Worm (Caenorhabditis elegans) whole organism, L1 larva: ENCODE results near the gene M02D8.6.
A peak's percentile ranks its signal among the peaks of the same experiment; 100 is the strongest.

Experiments
- C04F5.9 ChIP-seq: sonication (generic microtip); optimal IDR thresholded peaks from 2 replicates; lab custom pipeline; 2016; ENCODE audit warnings: missing genetic modification characterization, missing compliant biosample characterization
- C34B4.2 ChIP-seq: sonication (generic microtip); optimal IDR thresholded peaks from 2 replicates; lab custom pipeline; 2017; ENCODE audit warnings: mild to moderate bottlenecking, missing genetic modification characterization, missing compliant biosample characterization
- aha-1 ChIP-seq: fragments of 150-350 bp; optimal IDR thresholded peaks from 2 replicates; lab custom pipeline; 2014; ENCODE audit warnings: missing biosample characterization, missing genetic modification characterization
- alr-1 ChIP-seq: fragments of 200-800 bp; sonication (Bioruptor generic); optimal IDR thresholded peaks from 2 replicates; lab custom pipeline; 2018; ENCODE audit warnings: borderline replicate concordance, mild to moderate bottlenecking, missing genetic modification characterization, missing compliant biosample characterization
- ama-1 ChIP-seq: fragments of 150-350 bp; optimal IDR thresholded peaks from 2 replicates; lab custom pipeline; 2014
- ceh-8 ChIP-seq: fragments of 200-800 bp; sonication (Bioruptor generic); optimal IDR thresholded peaks from 2 replicates; lab custom pipeline; 2018; ENCODE audit warnings: mild to moderate bottlenecking, missing genetic modification characterization, moderate library complexity, missing compliant biosample characterization
- ceh-88 ChIP-seq: fragments of 200-800 bp; sonication (Bioruptor generic); IDR thresholded peaks from 2 replicates; pipeline ENCODE4 v1.3.6; 2022; ENCODE audit warnings: missing genetic modification characterization, missing compliant biosample characterization
- ceh-90 ChIP-seq: sonication (generic microtip); optimal IDR thresholded peaks from 2 replicates; lab custom pipeline; 2016; ENCODE audit warnings: missing genetic modification characterization, missing compliant biosample characterization
- ces-1 ChIP-seq: fragments of 150-350 bp; optimal IDR thresholded peaks from 2 replicates; lab custom pipeline; 2014; ENCODE audit warnings: missing biosample characterization, missing genetic modification reagents, missing genetic modification characterization
- efl-1 ChIP-seq, 4 experiments: fragments of 150-350 bp; optimal IDR thresholded peaks in 3 of 4; peaks in 1 of 4; 1 replicate in 1 of 4; 2 replicates in 3 of 4; lab custom pipeline; 2014; ENCODE audit warnings: missing biosample characterization in 2 of 4, missing genetic modification characterization in 2 of 4, missing genetic modification reagents in 2 of 4
- egl-27 ChIP-seq, 2 experiments: fragments of 150-350 bp in 1 of 2; sonication (generic microtip); optimal IDR thresholded peaks; 3 replicates each; lab custom pipeline; 2017 to 2018; ENCODE audit warnings: missing biosample characterization in 2 of 2, missing genetic modification characterization in 2 of 2, missing genetic modification reagents in 2 of 2
- elt-3 ChIP-seq, 6 experiments: fragments of 150-350 bp in 1 of 6; sonication (generic microtip); optimal IDR thresholded peaks; 2 replicates each; lab custom pipeline; 2017 to 2018; ENCODE audit warnings: missing biosample characterization in 6 of 6, missing genetic modification characterization in 6 of 6, inconsistent platforms in 1 of 6
- ets-5 ChIP-seq: fragments of 200-800 bp; sonication (Bioruptor generic); IDR thresholded peaks from 2 replicates; pipeline ENCODE4 v1.3.6; 2022; ENCODE audit warnings: missing genetic modification characterization, missing compliant biosample characterization
- fkh-4 ChIP-seq: sonication (generic microtip); optimal IDR thresholded peaks from 2 replicates; lab custom pipeline; 2016; ENCODE audit warnings: missing compliant biosample characterization, missing genetic modification characterization, borderline replicate concordance
- fkh-8 ChIP-seq: sonication (generic microtip); optimal IDR thresholded peaks from 2 replicates; lab custom pipeline; 2016; ENCODE audit warnings: mild to moderate bottlenecking, missing genetic modification characterization, missing compliant biosample characterization
- hlh-4 ChIP-seq: sonication (generic microtip); optimal IDR thresholded peaks from 2 replicates; lab custom pipeline; 2016; ENCODE audit warnings: mild to moderate bottlenecking, missing genetic modification characterization, missing compliant biosample characterization
- jun-1 ChIP-seq: fragments of 150-350 bp; optimal IDR thresholded peaks from 2 replicates; lab custom pipeline; 2014; ENCODE audit warnings: missing biosample characterization, missing genetic modification reagents, missing genetic modification characterization
- lin-14 ChIP-seq: fragments of 200-800 bp; sonication (Bioruptor generic); optimal IDR thresholded peaks from 2 replicates; lab custom pipeline; 2018; ENCODE audit warnings: mild to moderate bottlenecking, missing genetic modification characterization, moderate library complexity, missing compliant biosample characterization
- lin-15B ChIP-seq: fragments of 150-350 bp; sonication (generic microtip); optimal IDR thresholded peaks from 3 replicates; lab custom pipeline; 2014; ENCODE audit warnings: missing biosample characterization, missing genetic modification characterization
- lin-35 ChIP-seq, 2 experiments: fragments of 150-350 bp; optimal IDR thresholded peaks; 2 replicates each; lab custom pipeline; 2014; ENCODE audit warnings: missing biosample characterization in 2 of 2, missing genetic modification characterization in 2 of 2, missing genetic modification reagents in 2 of 2
- mab-9 ChIP-seq: fragments of 200-800 bp; sonication (Bioruptor generic); IDR thresholded peaks from 2 replicates; pipeline ENCODE4 v1.3.6; 2022; ENCODE audit warnings: missing genetic modification reagents, missing genetic modification characterization, missing compliant biosample characterization
- mdl-1 ChIP-seq, 2 experiments: fragments of 150-350 bp; optimal IDR thresholded peaks; 2 replicates each; lab custom pipeline; 2014 to 2017; ENCODE audit warnings: missing biosample characterization in 2 of 2, missing genetic modification characterization in 2 of 2, inconsistent platforms in 1 of 2
- mef-2 ChIP-seq: fragments of 150-350 bp; optimal IDR thresholded peaks from 2 replicates; lab custom pipeline; 2014; ENCODE audit warnings: missing biosample characterization, missing genetic modification characterization
- nhr-11 ChIP-seq: fragments of 150-350 bp; optimal IDR thresholded peaks from 2 replicates; lab custom pipeline; 2014; ENCODE audit warnings: missing biosample characterization, missing genetic modification characterization
- nhr-19 ChIP-seq: fragments of 200-800 bp; sonication (Bioruptor generic); conservative IDR thresholded peaks from 2 replicates; pipeline ENCODE4 v1.3.6; 2022; ENCODE audit warnings: missing genetic modification characterization, missing compliant biosample characterization
- nhr-77 ChIP-seq: fragments of 150-350 bp; optimal IDR thresholded peaks from 2 replicates; lab custom pipeline; 2014; ENCODE audit warnings: missing biosample characterization, missing genetic modification characterization
- nhr-84 ChIP-seq: sonication (generic microtip); optimal IDR thresholded peaks from 2 replicates; lab custom pipeline; 2017; ENCODE audit warnings: missing biosample characterization, missing genetic modification characterization
- nhr-85 ChIP-seq: sonication (generic microtip); peaks from one replicate; lab custom pipeline; 2016; ENCODE audit warnings: missing genetic modification characterization, inconsistent platforms, missing compliant biosample characterization
- nhr-90 ChIP-seq: sonication (generic microtip); optimal IDR thresholded peaks from 2 replicates; lab custom pipeline; 2016; ENCODE audit warnings: mild to moderate bottlenecking, missing genetic modification characterization, missing compliant biosample characterization; ENCODE audit not compliant: poor library complexity
- pag-3 ChIP-seq: sonication (generic microtip); optimal IDR thresholded peaks from 2 replicates; lab custom pipeline; 2017; ENCODE audit warnings: missing genetic modification characterization, mild to moderate bottlenecking, missing compliant biosample characterization, antibody characterized with exemption, borderline replicate concordance; ENCODE audit not compliant: insufficient read depth
- pax-3 ChIP-seq: fragments of 200-800 bp; sonication (Bioruptor generic); optimal IDR thresholded peaks from 2 replicates; lab custom pipeline; 2018; ENCODE audit warnings: mild to moderate bottlenecking, missing genetic modification characterization, moderate library complexity, missing compliant biosample characterization
- pqm-1 ChIP-seq: sonication (generic microtip); optimal IDR thresholded peaks from 3 replicates; lab custom pipeline; 2017; ENCODE audit warnings: missing biosample characterization, missing genetic modification characterization
- snu-23 ChIP-seq: sonication (generic microtip); optimal IDR thresholded peaks from 2 replicates; lab custom pipeline; 2016; ENCODE audit warnings: missing genetic modification characterization, missing compliant biosample characterization
- sptf-1 ChIP-seq: fragments of 150-350 bp; optimal IDR thresholded peaks from 2 replicates; lab custom pipeline; 2014; ENCODE audit warnings: missing biosample characterization, missing genetic modification characterization
- sup-37 ChIP-seq: fragments of 200-800 bp; sonication (Bioruptor generic); optimal IDR thresholded peaks from 2 replicates; lab custom pipeline; 2018; ENCODE audit warnings: mild to moderate bottlenecking, missing genetic modification characterization, missing compliant biosample characterization
- swsn-7 ChIP-seq: sonication (generic microtip); optimal IDR thresholded peaks from 2 replicates; lab custom pipeline; 2016; ENCODE audit warnings: missing genetic modification characterization, missing compliant biosample characterization
- tlp-1 ChIP-seq: fragments of 150-350 bp; optimal IDR thresholded peaks from 2 replicates; lab custom pipeline; 2014; ENCODE audit warnings: missing biosample characterization, missing genetic modification characterization
- unc-130 ChIP-seq: fragments of 150-350 bp; optimal IDR thresholded peaks from 2 replicates; lab custom pipeline; 2017; ENCODE audit warnings: missing biosample characterization, missing genetic modification characterization, inconsistent platforms
- unc-30 ChIP-seq: sonication (generic microtip); optimal IDR thresholded peaks from 2 replicates; lab custom pipeline; 2017; ENCODE audit warnings: missing biosample characterization, missing genetic modification characterization
- unc-62 ChIP-seq: fragments of 150-350 bp; optimal IDR thresholded peaks from 2 replicates; lab custom pipeline; 2014; ENCODE audit warnings: missing biosample characterization, missing genetic modification reagents, missing genetic modification characterization
- unc-98 ChIP-seq: fragments of 200-800 bp; sonication (Bioruptor generic); IDR thresholded peaks from 2 replicates; pipeline ENCODE4 v1.3.6; 2022; ENCODE audit warnings: missing genetic modification characterization, missing compliant biosample characterization
- ztf-11 ChIP-seq, 2 experiments: sonication (generic microtip); optimal IDR thresholded peaks; 2 replicates each; lab custom pipeline; 2016 to 2017; ENCODE audit warnings: missing genetic modification characterization in 2 of 2, missing biosample characterization in 1 of 2, missing compliant biosample characterization in 1 of 2
- ztf-4 ChIP-seq: fragments of 150-350 bp; optimal IDR thresholded peaks from 2 replicates; lab custom pipeline; 2014; ENCODE audit warnings: missing biosample characterization, missing genetic modification characterization

M02D8.6 gene

DNA sequence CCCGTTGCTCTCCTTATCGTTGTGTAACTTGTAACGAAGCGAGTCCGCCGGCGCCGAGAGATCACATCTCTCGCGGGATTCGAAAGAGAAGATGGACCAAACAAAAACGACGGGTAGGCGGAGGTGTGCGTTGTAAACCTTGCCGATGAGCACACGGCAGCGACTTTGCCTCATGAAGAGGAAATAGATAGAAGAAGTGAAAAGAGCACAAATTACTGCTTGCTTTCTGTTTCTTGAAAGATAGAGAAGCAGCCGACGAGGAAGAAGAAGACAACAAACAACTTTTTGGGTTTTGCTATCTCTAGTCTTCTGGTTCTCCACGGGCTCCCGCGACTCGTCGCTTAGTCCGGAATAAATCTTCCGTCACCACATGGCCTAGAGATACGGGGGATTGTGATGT is 7.9 kb downstream of the M02D8.6 start (continued):
- TF ChIP-seq ztf-4 (tag; lab: Kevin White, UChicago), result peak; percentile 5
- TF ChIP-seq snu-23 (GFP tag; lab: Kevin White, UChicago), result peak; percentile 56
- TF ChIP-seq hlh-4 (tag; lab: Kevin White, UChicago), result no peak
- TF ChIP-seq C34B4.2 (tag; lab: Kevin White, UChicago), result no peak
- no peak for TF ChIP-seq nhr-90 (tag; lab: Kevin White, UChicago)
- TF ChIP-seq egl-27 (tag; optimal IDR thresholded peaks at IDR 0.05; lab: Kevin White, UChicago), result no peak
- TF ChIP-seq nhr-84 (tag; lab: Kevin White, UChicago), result no peak
- TF ChIP-seq nhr-19 (GFP tag; lab: Robert Waterston, UW), result peak; percentile 46
- TF ChIP-seq unc-98 (GFP tag; lab: Robert Waterston, UW), result no peak
- TF ChIP-seq tlp-1 (tag; lab: Kevin White, UChicago), result no peak
- TF ChIP-seq ets-5 (GFP tag; lab: Robert Waterston, UW), result no peak
- TF ChIP-seq ces-1, result no peak
- TF ChIP-seq ceh-8 (GFP tag; lab: Kevin White, UChicago), result no peak
- no peak for TF ChIP-seq unc-30
- no peak for TF ChIP-seq ztf-11 (tag; optimal IDR thresholded peaks at IDR 0.05; lab: Kevin White, UChicago)
- TF ChIP-seq elt-3 (tag; optimal IDR thresholded peaks at IDR 0.05; lab: Kevin White, UChicago), result no peak
- TF ChIP-seq lin-35 (GFP tag; optimal IDR thresholded peaks at IDR 0.05; lab: Kevin White, UChicago), result peak in 1 of 2 experiments; percentile 13
- peak; percentile 26 for TF ChIP-seq swsn-7 (tag; lab: Kevin White, UChicago)
- peak; percentile 31 for TF ChIP-seq unc-130

DNA sequence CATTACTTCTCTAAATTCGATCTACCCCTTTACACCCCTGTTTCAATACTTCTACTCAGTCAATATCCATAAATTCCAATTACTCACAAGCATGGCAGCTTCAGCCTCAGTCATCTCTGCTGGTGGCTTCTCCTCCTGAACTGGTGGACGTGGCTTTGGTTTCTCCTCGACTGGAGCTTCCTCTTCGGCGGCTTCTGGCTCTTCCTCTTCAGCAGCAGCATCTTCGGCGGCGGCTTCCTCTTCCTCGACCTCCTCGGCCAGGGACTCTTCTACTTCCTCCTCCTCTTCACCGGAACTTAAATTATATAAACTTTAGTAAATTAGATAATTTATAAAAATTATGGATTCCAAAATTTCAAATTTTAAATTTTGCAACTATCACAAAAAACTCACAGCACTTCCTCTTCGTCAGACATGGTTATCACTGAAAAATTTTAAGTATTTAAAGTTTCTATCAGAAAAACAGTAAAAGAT is 8.6 kb downstream of the M02D8.6 start, which contains the start of gene tnt-2:
Gene tnt-2, minus strand, starts transcription at position 424 of the 474 bp plus-strand sequence.
- TF ChIP-seq hlh-4 (tag; lab: Kevin White, UChicago) (no peak), nhr-11 (tag; lab: Kevin White, UChicago) (no peak), ceh-8 (GFP tag; lab: Kevin White, UChicago) (no peak), snu-23 (GFP tag; lab: Kevin White, UChicago) (no peak), alr-1 (tag; lab: Kevin White, UChicago) (no peak), pag-3 (tag; lab: Kevin White, UChicago) (no peak), nhr-85 (no peak), lin-15B (tag; lab: Kevin White, UChicago) (no peak), ceh-88 (GFP tag; lab: Robert Waterston, UW) (no peak), jun-1 (tag; lab: Kevin White, UChicago) (no peak), efl-1 (optimal IDR thresholded peaks at IDR 0.05; lab: Kevin White, UChicago) (no peak), efl-1 (GFP tag; optimal IDR thresholded peaks at IDR 0.05 in 1 of 2; lab: Kevin White, UChicago) (no peak), sup-37 (GFP tag; lab: Kevin White, UChicago) (no peak), nhr-90 (tag; lab: Kevin White, UChicago) (no peak), unc-130 (no peak), pax-3 (tag; lab: Kevin White, UChicago) (no peak), unc-30 (no peak), aha-1 (tag; lab: Kevin White, UChicago) (no peak)

DNA sequence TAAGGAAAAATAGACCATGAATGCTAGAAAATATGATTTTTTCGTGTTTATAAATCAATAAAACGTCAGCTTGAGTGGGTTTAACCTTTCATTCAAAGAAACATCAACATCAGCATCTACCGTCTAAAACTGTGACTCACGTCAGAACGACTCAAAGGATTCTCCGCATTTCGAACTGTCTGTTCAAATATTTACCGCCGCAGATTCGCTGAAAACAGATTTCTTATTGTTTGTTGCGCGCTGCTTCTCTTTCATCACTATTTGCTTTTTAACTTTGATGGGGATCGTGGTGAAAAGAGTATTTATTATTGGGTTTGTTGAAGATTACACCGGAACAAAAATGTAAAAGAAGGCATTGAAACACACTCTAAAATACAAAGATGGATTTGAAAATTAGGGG is 10.4 kb downstream of the M02D8.6 start:
- TF ChIP-seq fkh-4 (tag; lab: Kevin White, UChicago), result no peak
- TF ChIP-seq mab-9, result no peak
- TF ChIP-seq lin-14 (GFP tag; lab: Kevin White, UChicago), result peak; percentile 43
- TF ChIP-seq ces-1, result no peak
- no peak for TF ChIP-seq alr-1 (tag; lab: Kevin White, UChicago)
- no peak for TF ChIP-seq ceh-88 (GFP tag; lab: Robert Waterston, UW)
- TF ChIP-seq nhr-77 (tag; lab: Kevin White, UChicago), result peak; percentile 31
- TF ChIP-seq mef-2 (tag; lab: Kevin White, UChicago), result no peak
- TF ChIP-seq mdl-1 (tag; optimal IDR thresholded peaks at IDR 0.05; lab: Kevin White, UChicago), result no peak
- TF ChIP-seq ama-1 (lab: Kevin White, UChicago), result no peak
- no peak for TF ChIP-seq pqm-1
- no peak for TF ChIP-seq sptf-1
- TF ChIP-seq unc-62 (GFP tag; lab: Kevin White, UChicago), result no peak
- no peak for TF ChIP-seq fkh-8 (tag; lab: Kevin White, UChicago)
- no peak for TF ChIP-seq ceh-90 (tag; lab: Kevin White, UChicago)
- no peak for TF ChIP-seq C04F5.9 (tag; lab: Kevin White, UChicago)
- no peak for TF ChIP-seq pag-3 (tag; lab: Kevin White, UChicago)
- TF ChIP-seq, all 84 proteins: peak for 2
